Worm (Caenorhabditis elegans): ENCODE results near the gene K07E12.2.

Gene K07E12.2

ce11 chrIII:6736566-6736965 is 505 bp upstream of the K07E12.2 start, which contains the start of gene Y102E9.6:
TSS of gene Y102E9.6 (minus strand) at chrIII:6736666.
- TF ChIP-seq hlh-30 (tag; optimal IDR thresholded peaks at IDR 0.05; ENCODE audit: insufficient read depth), result no peak
- no peak for TF ChIP-seq hlh-11 (tag; optimal IDR thresholded peaks at IDR 0.05)
- TF ChIP-seq nhr-76 (tag; optimal IDR thresholded peaks at IDR 0.05), result no peak
- TF ChIP-seq mdl-1 (tag; optimal IDR thresholded peaks at IDR 0.05), result no peak
- no peak for TF ChIP-seq lin-15B (tag; optimal IDR thresholded peaks at IDR 0.05)
- no peak for TF ChIP-seq F44E2.7 (GFP tag; IDR thresholded peaks at IDR 0.05)
- no peak for TF ChIP-seq attf-4 (tag; optimal IDR thresholded peaks at IDR 0.05)
- no peak for TF ChIP-seq madf-5 (GFP tag; IDR thresholded peaks at IDR 0.05)
- no peak for TF ChIP-seq ceh-32 (tag; optimal IDR thresholded peaks at IDR 0.05; ENCODE audit: poor library complexity)
- TF ChIP-seq ztf-7 (tag; optimal IDR thresholded peaks at IDR 0.05), result no peak
- no peak for TF ChIP-seq pha-4 (GFP tag; IDR thresholded peaks at IDR 0.05)
- TF ChIP-seq pha-4 (tag; optimal IDR thresholded peaks at IDR 0.05), result no peak
- TF ChIP-seq ceh-44 (GFP tag; IDR thresholded peaks at IDR 0.05), result no peak
- TF ChIP-seq nhr-48 (tag; optimal IDR thresholded peaks at IDR 0.05), result no peak
- TF ChIP-seq lim-7 (GFP tag; IDR thresholded peaks at IDR 0.05), result no peak
- no peak for TF ChIP-seq nhr-28 (tag; optimal IDR thresholded peaks at IDR 0.05)
- no peak for TF ChIP-seq nhr-6 (tag; optimal IDR thresholded peaks at IDR 0.05)
- TF ChIP-seq ZK337.2 (GFP tag; IDR thresholded peaks at IDR 0.05), result no peak
- TF ChIP-seq spr-3 (GFP tag; optimal IDR thresholded peaks at IDR 0.05), result no peak
- TF ChIP-seq unc-39 (tag; optimal IDR thresholded peaks at IDR 0.05), result no peak
- TF ChIP-seq F26F4.8 (GFP tag; conservative IDR thresholded peaks at IDR 0.05), result no peak

- no peak for TF ChIP-seq sdz-12 (GFP tag; optimal IDR thresholded peaks at IDR 0.05)
- no peak for TF ChIP-seq daf-12 (tag; optimal IDR thresholded peaks at IDR 0.05)
- no peak for TF ChIP-seq nhr-10 (tag; optimal IDR thresholded peaks at IDR 0.05)
- no peak for TF ChIP-seq unc-39 (tag; optimal IDR thresholded peaks at IDR 0.05)
- no peak for TF ChIP-seq dve-1 (tag; optimal IDR thresholded peaks at IDR 0.05; ENCODE audit: insufficient read depth)
- TF ChIP-seq lin-38 (GFP tag; IDR thresholded peaks at IDR 0.05), result no peak
These were observed 3.0 kb downstream of the K07E12.2 start for ce11 chrIII:6740072-6740471.

- TF ChIP-seq php-3 (GFP tag; IDR thresholded peaks at IDR 0.05), result no peak
- no peak for TF ChIP-seq ces-1 (GFP tag; optimal IDR thresholded peaks at IDR 0.05)
- peak in 1 of 2 experiments; percentile 98 for TF ChIP-seq unc-62 (GFP tag; optimal IDR thresholded peaks at IDR 0.05 in 1 of 2)
- no peak for TF ChIP-seq unc-62 (tag; optimal IDR thresholded peaks at IDR 0.05)
- peak in 1 of 2 experiments; percentile 90 for TF ChIP-seq daf-16 (GFP tag; optimal IDR thresholded peaks at IDR 0.05)
- TF ChIP-seq daf-16 (tag; optimal IDR thresholded peaks at IDR 0.05), result no peak
These were observed 5.5 kb downstream of the K07E12.2 start for ce11 chrIII:6742597-6742996.

- TF ChIP-seq dmd-9 (GFP tag; IDR thresholded peaks at IDR 0.05) (no peak), dmd-8 (GFP tag; IDR thresholded peaks at IDR 0.05) (no peak), T26A8.4 (GFP tag; IDR thresholded peaks at IDR 0.05) (no peak), skn-1 (tag; optimal IDR thresholded peaks at IDR 0.05) (no peak), lin-13 (GFP tag; optimal IDR thresholded peaks at IDR 0.05) (no peak)
These were observed 8.9 kb downstream of the K07E12.2 start, which contains the start of gene dig-1 for ce11 chrIII:6746008-6746407. TSS of gene dig-1 (plus strand) at chrIII:6746308.

ce11 chrIII:6746668-6747067 is 9.6 kb downstream of the K07E12.2 start:
- TF ChIP-seq mep-1 (tag; optimal IDR thresholded peaks at IDR 0.05) (no peak), aha-1 (tag) (peak; percentile 93)

All from whole organism, L4 larva.